Worm (Caenorhabditis elegans): Measurements from ENCODE around the gene qua-1.

- TF ChIP-seq athp-1 (tag; optimal IDR thresholded peaks at IDR 0.05) = no peak
- TF ChIP-seq C06A6.2 (GFP tag; conservative IDR thresholded peaks at IDR 0.05) = no peak
- no peak for TF ChIP-seq F55B11.4 (tag; optimal IDR thresholded peaks at IDR 0.05; ENCODE audit: borderline replicate concordance, insufficient read depth)
- no peak for TF ChIP-seq dpl-1 (GFP tag; optimal IDR thresholded peaks at IDR 0.05)
- no peak for TF ChIP-seq B0019.2 (GFP tag; conservative IDR thresholded peaks at IDR 0.05)
- no peak for TF ChIP-seq madf-8 (GFP tag; conservative IDR thresholded peaks at IDR 0.05)
- TF ChIP-seq dpff-1 (tag; optimal IDR thresholded peaks at IDR 0.05) = no peak
- TF ChIP-seq ama-1 (optimal IDR thresholded peaks at IDR 0.05) = no peak
- no peak for TF ChIP-seq ama-1 (GFP tag; optimal IDR thresholded peaks at IDR 0.05)
- no peak for TF ChIP-seq F10E7.11 (tag; optimal IDR thresholded peaks at IDR 0.05)
- TF ChIP-seq atf-7 (tag; optimal IDR thresholded peaks at IDR 0.05) = no peak
- TF ChIP-seq Y56A3A.18 (GFP tag; IDR thresholded peaks at IDR 0.05) = no peak
- no peak for TF ChIP-seq hmg-20 (GFP tag; IDR thresholded peaks at IDR 0.05)
- no peak for TF ChIP-seq mes-4 (tag; optimal IDR thresholded peaks at IDR 0.05)
Observed at ce11 chrII:8216922-8217321, 18.3 kb downstream of the qua-1 start, which contains the start of gene ifg-1.

All from whole organism, young adult.